Fruit fly (Drosophila melanogaster): ENCODE results near the gene Hsp60A.

Gene Hsp60A

dm6 chrX:11108148-11108844, at the start of gene Hsp60A (continued):
- TF ChIP-seq bab2 (GFP tag; optimal IDR thresholded peaks at IDR 0.05) (peak; percentile 5), Rfx (GFP tag; IDR thresholded peaks at IDR 0.05) (peak; percentile 56), slp2 (GFP tag; optimal IDR thresholded peaks at IDR 0.05) (no peak), ewg (GFP tag; optimal IDR thresholded peaks at IDR 0.05) (no peak), CG16863 (GFP tag; optimal IDR thresholded peaks at IDR 0.05) (no peak), CG10959 (GFP tag; IDR thresholded peaks at IDR 0.05) (peak; percentile 32; the same call in 1 of the 2 replicates), ci (GFP tag; IDR thresholded peaks at IDR 0.05) (peak; percentile 72; the same call in 2 of the 3 replicates), croc (GFP tag; conservative IDR thresholded peaks at IDR 0.05) (peak; percentile 32; the same call in 1 of the 3 replicates), CG8765 (GFP tag; IDR thresholded peaks at IDR 0.05) (no peak), hth (optimal IDR thresholded peaks at IDR 0.05) (no peak), fd3F (GFP tag; optimal IDR thresholded peaks at IDR 0.05) (no peak), ac (GFP tag; optimal IDR thresholded peaks at IDR 0.05) (no peak), oc (tag; optimal IDR thresholded peaks at IDR 0.05) (no peak), Hr3 (GFP tag; optimal IDR thresholded peaks at IDR 0.05) (peak; percentile 36), CG2116 (GFP tag; optimal IDR thresholded peaks at IDR 0.05) (peak; percentile 74), ash1 (GFP tag; optimal IDR thresholded peaks at IDR 0.05) (no peak), gro (GFP tag; optimal IDR thresholded peaks at IDR 0.05) (no peak), corto (GFP tag; optimal IDR thresholded peaks at IDR 0.05) (peak; percentile 36), gfzf (GFP tag; optimal IDR thresholded peaks at IDR 0.05) (peak; percentile 66), slbo (GFP tag; IDR thresholded peaks at IDR 0.05) (peak; percentile 58; the same call in 1 of the 2 replicates), sd (tag; optimal IDR thresholded peaks at IDR 0.05) (no peak), CG17385 (GFP tag; optimal IDR thresholded peaks at IDR 0.05) (no peak), Sry-β (GFP tag; optimal IDR thresholded peaks at IDR 0.05) (no peak), Dp (GFP tag; optimal IDR thresholded peaks at IDR 0.05) (peak; percentile 85), CG1647 (GFP tag; optimal IDR thresholded peaks at IDR 0.05) (no peak), kay (GFP tag; optimal IDR thresholded peaks at IDR 0.05) (peak; percentile 15), Opbp (GFP tag; IDR thresholded peaks at IDR 0.05; ENCODE audit: partially characterized antibody) (peak; percentile 69; the same call in 2 of the 3 replicates), CG17829 (tag; optimal IDR thresholded peaks at IDR 0.05) (peak; percentile 58), Mes4 (GFP tag; optimal IDR thresholded peaks at IDR 0.05) (no peak), crc (GFP tag; optimal IDR thresholded peaks at IDR 0.05) (no peak), CG11456 (GFP tag; IDR thresholded peaks at IDR 0.05) (0 out of 3 replicates have a peak, but pooled peaks have one; percentile 8), unpg (GFP tag; optimal IDR thresholded peaks at IDR 0.05) (peak; percentile 60), Nf-YA (GFP tag; IDR thresholded peaks at IDR 0.05) (no peak), CG13624 (GFP tag; optimal IDR thresholded peaks at IDR 0.05) (no peak), lov (optimal IDR thresholded peaks at IDR 0.05) (no peak), lov (GFP tag; IDR thresholded peaks at IDR 0.05) (no peak), CG13424 (tag; optimal IDR thresholded peaks at IDR 0.05) (peak; percentile 75), Doc3 (GFP tag; IDR thresholded peaks at IDR 0.05; ENCODE audit: partially characterized antibody) (peak; percentile 84), D (optimal IDR thresholded peaks at IDR 0.05) (no peak), D (GFP tag; optimal IDR thresholded peaks at IDR 0.05) (no peak), Fer3 (tag; optimal IDR thresholded peaks at IDR 0.05) (peak; percentile 54), CG30403 (GFP tag; optimal IDR thresholded peaks at IDR 0.05) (peak; percentile 60), Blimp-1 (GFP tag; optimal IDR thresholded peaks at IDR 0.05) (peak; percentile 53), ab (GFP tag; optimal IDR thresholded peaks at IDR 0.05) (no peak), wor (GFP tag; IDR thresholded peaks at IDR 0.05) (no peak), Oli (tag; optimal IDR thresholded peaks at IDR 0.05) (peak; percentile 2), D19B (GFP tag; optimal IDR thresholded peaks at IDR 0.05) (no peak), CG13123 (GFP tag; optimal IDR thresholded peaks at IDR 0.05) (peak; percentile 26), tll (GFP tag; optimal IDR thresholded peaks at IDR 0.05) (no peak), MBD-R2 (GFP tag; IDR thresholded peaks at IDR 0.05) (peak; percentile 41)
